Worm (Caenorhabditis elegans): ENCODE results near the gene clec-180.

- TF ChIP-seq nhr-10 (tag; optimal IDR thresholded peaks at IDR 0.05): no peak
- no peak for TF ChIP-seq egl-43 (GFP tag; IDR thresholded peaks at IDR 0.05)
- no peak for TF ChIP-seq madf-5 (GFP tag; IDR thresholded peaks at IDR 0.05)
- TF ChIP-seq R02D3.7 (tag; optimal IDR thresholded peaks at IDR 0.05): no peak
- TF ChIP-seq unc-130 (GFP tag; optimal IDR thresholded peaks at IDR 0.05): peak; percentile 18
Observed at ce11 chrIV:7561614-7562142, 7.0 kb upstream of the clec-180 start, which contains the start of gene ima-3.

Data from whole organism, L4 larva.